Fruit fly (Drosophila melanogaster) Kc167 (cell line): ENCODE results near the gene CG13010.

Experiments used
- Myc ChIP-seq: fragments of >200 bp; optimal IDR thresholded peaks from 2 replicates; lab custom pipeline; 2017; ENCODE audit warnings: missing external identifiers
- Sin3A ChIP-seq: fragments of >200 bp; optimal IDR thresholded peaks from 2 replicates; lab custom pipeline; 2018; ENCODE audit warnings: missing external identifiers
- h ChIP-seq: fragments of >200 bp; optimal IDR thresholded peaks from 3 replicates; lab custom pipeline; 2018; ENCODE audit warnings: missing external identifiers
- insv ChIP-seq: fragments of >200 bp; optimal IDR thresholded peaks from 3 replicates; lab custom pipeline; 2018; ENCODE audit warnings: missing external identifiers
- psq ChIP-seq: fragments of >200 bp; optimal IDR thresholded peaks from 2 replicates; lab custom pipeline; 2017; ENCODE audit warnings: missing external identifiers
- ttk ChIP-seq: sonication (Bioruptor generic); optimal IDR thresholded peaks from 2 replicates; lab custom pipeline; 2017; ENCODE audit warnings: missing external identifiers

Gene CG13010

DNA sequence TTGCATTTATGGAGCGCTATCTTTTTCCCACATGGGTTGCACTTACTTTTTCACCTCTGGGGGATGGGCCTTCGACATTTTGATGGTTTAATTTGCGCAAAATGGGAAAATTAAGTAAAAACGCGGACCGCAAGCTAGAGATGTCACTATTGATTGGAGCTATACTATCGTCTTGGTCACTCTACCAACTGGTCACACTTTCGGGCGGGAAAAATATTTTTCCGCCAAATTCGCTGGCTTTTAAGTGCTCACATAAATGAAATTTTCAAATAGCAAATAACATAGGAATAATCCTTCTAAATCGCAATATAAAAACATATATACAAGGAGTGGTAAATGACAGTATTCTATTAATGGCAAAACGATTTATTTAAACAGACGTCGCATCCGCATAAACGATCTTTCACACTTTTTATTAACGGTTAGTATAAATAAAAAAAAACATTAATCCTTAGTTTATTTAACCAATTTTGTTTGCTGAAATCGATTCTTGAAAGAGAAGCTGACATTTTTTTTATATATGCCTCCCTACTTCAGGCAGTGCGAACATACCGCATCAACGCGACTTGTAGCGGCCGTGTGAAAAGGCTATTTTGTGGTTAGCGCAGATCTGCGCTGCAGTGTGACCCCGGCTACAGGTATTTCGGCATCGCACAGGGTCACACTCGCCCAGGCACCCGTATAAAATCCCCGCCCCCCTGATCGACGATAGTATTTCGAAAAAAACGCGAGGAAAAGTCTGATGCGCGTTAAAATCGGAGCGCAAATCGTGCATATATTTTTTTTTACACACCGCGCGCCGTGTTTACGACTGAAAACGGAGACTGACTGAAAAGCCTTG, 38.3 kb downstream of the CG13010 start, which contains the start of the genes SNRPG and mthl1:
TSS of gene SNRPG (minus strand) at position 160 of the 841 bp plus-strand sequence.
TSS of gene mthl1 (plus strand) at position 709 of the 841 bp plus-strand sequence.
- TF ChIP-seq Sin3A (lab: Kevin White, UChicago) (no peak), psq (no peak), h (lab: Kevin White, UChicago) (no peak), ttk (lab: Kevin White, UChicago) (no peak), insv (lab: Kevin White, UChicago) (no peak), Myc (no peak)

DNA sequence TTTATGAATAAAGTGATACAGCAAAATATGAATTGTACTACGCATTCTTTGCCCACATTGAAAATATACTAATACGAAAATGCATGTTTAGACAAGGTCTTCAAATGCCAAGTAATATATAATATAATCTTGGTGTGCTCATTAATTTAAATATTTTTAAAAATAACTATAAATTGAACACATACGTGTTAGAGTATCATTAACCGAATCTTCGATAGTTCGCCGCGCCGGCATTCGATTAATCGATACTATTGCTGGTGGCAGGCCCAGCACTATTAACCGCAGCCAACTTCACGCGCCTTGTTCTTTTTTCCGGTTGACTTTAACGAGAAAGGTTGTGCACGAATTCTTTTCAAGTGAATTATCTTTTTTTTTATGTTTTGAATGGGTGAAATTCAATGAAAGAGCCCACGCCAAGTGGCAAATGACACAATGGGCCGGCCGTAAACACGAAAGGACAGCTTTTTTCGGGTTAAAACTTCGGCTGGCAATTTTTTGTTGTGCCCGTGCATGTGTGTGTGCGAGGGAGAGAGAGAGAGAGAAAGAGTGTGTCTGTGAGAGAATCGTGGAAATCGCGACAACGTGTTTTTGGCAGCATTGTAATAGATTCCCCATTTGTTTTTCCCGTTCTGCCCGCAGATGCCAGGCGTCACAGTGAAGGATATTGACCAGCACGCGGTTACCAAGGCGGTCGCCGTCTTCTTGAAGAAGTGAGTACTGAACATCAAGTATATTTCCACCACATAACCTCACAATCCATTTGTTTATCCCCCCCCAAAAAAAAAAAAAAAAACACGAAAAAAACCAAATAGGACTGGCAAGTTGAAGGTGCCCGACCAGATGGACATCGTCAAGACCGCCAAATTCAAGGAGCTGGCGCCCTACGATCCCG, 40.9 kb downstream of the CG13010 start, which contains the start of gene RpS19a:
TSS of gene RpS19a (plus strand) at position 301 of the 892 bp plus-strand sequence.
- TF ChIP-seq Myc (no peak), Sin3A (lab: Kevin White, UChicago) (no peak), psq (peak; percentile 98), ttk (lab: Kevin White, UChicago) (no peak), insv (lab: Kevin White, UChicago) (no peak), h (lab: Kevin White, UChicago) (no peak)

DNA sequence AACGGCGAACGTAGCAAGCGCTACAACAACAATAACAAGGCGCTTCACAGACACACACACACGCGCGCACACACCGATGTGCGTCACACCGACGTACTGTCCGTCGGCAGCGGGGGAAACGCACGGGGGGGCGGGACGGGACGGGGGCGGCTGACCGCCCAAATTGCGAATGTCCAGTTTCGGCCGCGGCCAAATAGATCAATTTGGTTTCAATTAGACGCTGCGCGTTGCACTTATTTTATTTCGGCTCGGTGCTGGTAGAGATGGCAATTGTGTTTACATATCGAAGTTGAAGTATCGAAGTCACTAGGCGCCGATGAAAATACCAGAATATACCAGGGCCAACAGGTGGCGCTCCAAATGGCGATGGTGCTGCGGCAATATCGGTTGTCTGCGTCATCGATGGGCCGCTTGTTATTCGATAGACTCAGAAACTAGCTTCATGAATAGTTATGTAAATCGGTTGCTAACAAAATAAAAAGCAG, 41.6 kb downstream of the CG13010 start, which contains the start of gene Rok:
TSS of gene Rok (minus strand) at position 309 of the 485 bp plus-strand sequence.
- TF ChIP-seq ttk (lab: Kevin White, UChicago) (no peak), h (lab: Kevin White, UChicago) (no peak), Myc (no peak), Sin3A (lab: Kevin White, UChicago) (no peak), psq (no peak), insv (lab: Kevin White, UChicago) (no peak)

DNA sequence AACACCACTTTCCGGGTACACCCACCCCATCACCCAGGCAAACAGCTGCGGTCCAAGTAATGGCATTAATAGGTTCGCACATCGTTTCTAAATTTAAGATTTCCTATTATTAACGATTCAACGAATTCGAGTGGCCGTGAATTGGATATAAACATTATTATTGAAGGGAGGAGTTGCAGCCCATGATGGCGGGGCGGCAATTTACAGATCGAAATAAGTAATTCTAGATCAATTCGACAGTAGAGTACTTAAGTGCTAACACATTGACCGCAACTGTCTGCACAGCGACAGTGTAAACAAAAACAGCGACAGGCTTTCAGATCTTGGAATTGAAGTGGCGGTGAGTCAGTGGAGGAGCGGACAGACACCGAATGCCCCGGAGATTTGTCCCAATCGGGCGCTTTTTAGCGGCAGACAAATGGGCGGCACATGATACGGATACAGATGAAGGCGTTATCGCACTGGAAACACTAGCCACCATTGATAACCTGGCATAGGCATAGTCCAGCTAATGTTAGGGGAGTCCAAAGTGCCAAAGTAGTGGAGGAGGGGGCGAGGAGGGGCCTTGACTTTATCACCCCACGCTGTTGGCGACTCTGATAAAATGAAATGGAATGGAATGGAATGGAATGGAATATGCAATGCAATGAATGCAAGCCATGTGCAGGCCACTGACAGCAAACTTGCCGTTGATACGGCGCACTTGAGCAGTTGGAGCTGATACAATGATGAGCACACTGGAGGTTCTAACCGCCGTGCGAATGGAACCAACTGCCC, 45.4 kb downstream of the CG13010 start:
- no peak for TF ChIP-seq Sin3A (lab: Kevin White, UChicago)
- TF ChIP-seq Myc: no peak
- TF ChIP-seq psq: no peak
- no peak for TF ChIP-seq insv (lab: Kevin White, UChicago)
- no peak for TF ChIP-seq h (lab: Kevin White, UChicago)
- TF ChIP-seq ttk (lab: Kevin White, UChicago): no peak

DNA sequence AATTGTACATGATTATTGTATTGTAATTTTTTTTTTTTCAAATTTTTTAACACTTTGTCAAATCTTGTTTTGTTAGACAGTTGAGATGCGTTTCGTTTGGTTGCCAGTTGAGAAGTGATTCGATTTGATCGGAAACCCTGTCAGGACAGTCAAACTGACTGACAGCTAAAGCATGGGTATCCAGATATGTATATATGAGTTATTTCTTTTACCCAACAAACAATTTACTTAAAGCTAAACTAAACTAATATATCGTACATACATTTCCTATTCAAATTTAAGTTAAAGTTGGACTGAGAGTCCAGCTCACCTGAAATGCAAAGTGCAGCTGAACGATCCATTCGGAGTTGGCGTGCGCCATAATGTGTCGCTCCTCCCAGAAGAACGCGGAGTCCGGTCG, 46.6 kb downstream of the CG13010 start, which contains the start of gene CG9777:
TSS of gene CG9777 (minus strand) at position 101 of the 400 bp plus-strand sequence.
- TF ChIP-seq h (lab: Kevin White, UChicago) (no peak), insv (lab: Kevin White, UChicago) (no peak), Myc (no peak), psq (no peak), ttk (lab: Kevin White, UChicago) (no peak), Sin3A (lab: Kevin White, UChicago) (no peak)
